Fruit fly (Drosophila melanogaster) whole organism, embryonic: ENCODE data around the gene CG11617.
A peak's percentile ranks its signal among the peaks of the same experiment; 100 is the strongest.

Experiments used
- Awh ChIP-seq: fragments of 200-800 bp; sonication (Bioruptor generic); IDR thresholded peaks from 2 replicates; pipeline ENCODE4, ENCODE4 v1.3.6; 2022; ENCODE audit warnings: missing biosample characterization, missing genetic modification characterization
- B-H1 ChIP-seq: fragments of 200-800 bp; sonication (Bioruptor generic); IDR thresholded peaks from 3 replicates; pipeline ENCODE4 v1.3.6; 2022; ENCODE audit warnings: missing biosample characterization, missing genetic modification characterization
- Blimp-1 ChIP-seq: fragments of 200-800 bp; sonication (Bioruptor generic); optimal IDR thresholded peaks from 3 replicates; lab custom pipeline; 2018; ENCODE audit warnings: missing biosample characterization, missing genetic modification characterization, mild to moderate bottlenecking, moderate library complexity, missing genetic modification reagents
- CG10321 ChIP-seq: fragments of 200-800 bp; sonication (Bioruptor generic); IDR thresholded peaks from 2 replicates; pipeline ENCODE4 v1.3.6; 2022; ENCODE audit warnings: missing biosample characterization, missing genetic modification characterization
- CG12219 ChIP-seq: fragments of 200-800 bp; sonication (Bioruptor generic); optimal IDR thresholded peaks from 3 replicates; lab custom pipeline; 2018; ENCODE audit warnings: missing biosample characterization, mild to moderate bottlenecking, missing genetic modification characterization
- CG1233 ChIP-seq: fragments of 200-800 bp; sonication (Bioruptor generic); optimal IDR thresholded peaks from 4 replicates; lab custom pipeline; 2018; ENCODE audit warnings: missing biosample characterization, mild to moderate bottlenecking, missing genetic modification characterization
- CG14014 ChIP-seq: fragments of 200-800 bp; sonication (Bioruptor generic); IDR thresholded peaks from 2 replicates; pipeline ENCODE4 v1.3.6; 2022; ENCODE audit warnings: missing biosample characterization, missing genetic modification characterization
- CG14860 ChIP-seq: fragments of 200-800 bp; sonication (Bioruptor generic); IDR thresholded peaks from 3 replicates; pipeline ENCODE4 v1.3.6; 2022; ENCODE audit warnings: missing biosample characterization, missing genetic modification characterization; ENCODE audit not compliant: partially characterized antibody
- CG15011 ChIP-seq: fragments of 200-800 bp; sonication (Bioruptor generic); optimal IDR thresholded peaks from 3 replicates; lab custom pipeline; 2018; ENCODE audit warnings: missing biosample characterization, mild to moderate bottlenecking, missing genetic modification characterization
- CG15073 ChIP-seq: fragments of 200-800 bp; sonication (Bioruptor generic); optimal IDR thresholded peaks from 2 replicates; lab custom pipeline; 2016; ENCODE audit warnings: missing biosample characterization, missing genetic modification characterization
- CG17186 ChIP-seq: fragments of 200-800 bp; sonication (Bioruptor generic); optimal IDR thresholded peaks from 3 replicates; lab custom pipeline; 2017; ENCODE audit warnings: missing biosample characterization, missing genetic modification reagents, missing genetic modification characterization
- CG18262 ChIP-seq: fragments of 200-800 bp; optimal IDR thresholded peaks from 3 replicates; lab custom pipeline; 2019; ENCODE audit warnings: missing biosample characterization, mild to moderate bottlenecking, missing genetic modification characterization, moderate library complexity
- CG18476 ChIP-seq: fragments of 200-800 bp; sonication (Bioruptor generic); optimal IDR thresholded peaks from 2 replicates; lab custom pipeline; 2016; ENCODE audit warnings: missing biosample characterization, mild to moderate bottlenecking, missing genetic modification characterization
- CG2678 ChIP-seq: fragments of 200-800 bp; sonication (Bioruptor generic); optimal IDR thresholded peaks from 3 replicates; lab custom pipeline; 2019; ENCODE audit warnings: missing biosample characterization, mild to moderate bottlenecking, missing genetic modification characterization, moderate library complexity
- CG32532 ChIP-seq: fragments of 200-800 bp; sonication (Bioruptor generic); IDR thresholded peaks from 2 replicates; pipeline ENCODE4 v1.3.6; 2022; ENCODE audit warnings: missing biosample characterization, missing genetic modification characterization
- CG32772 ChIP-seq: fragments of 200-800 bp; sonication (Bioruptor generic); IDR thresholded peaks from 2 replicates; pipeline ENCODE4 v1.3.6; 2022; ENCODE audit warnings: missing biosample characterization, missing genetic modification characterization
- CG4328 ChIP-seq: fragments of 200-800 bp; sonication (Bioruptor generic); optimal IDR thresholded peaks from 3 replicates; lab custom pipeline; 2017; ENCODE audit warnings: missing biosample characterization, missing genetic modification reagents, missing genetic modification characterization
- CG4360 ChIP-seq: fragments of 200-800 bp; sonication (Bioruptor generic); IDR thresholded peaks from 2 replicates; pipeline ENCODE4 v1.3.6; 2022; ENCODE audit warnings: missing biosample characterization, missing genetic modification characterization
- CG4820 ChIP-seq: fragments of 200-800 bp; sonication (Bioruptor generic); optimal IDR thresholded peaks from 3 replicates; lab custom pipeline; 2016; ENCODE audit warnings: missing biosample characterization, missing genetic modification characterization
- CG6272 ChIP-seq: fragments of 200-800 bp; sonication (Bioruptor generic); IDR thresholded peaks from 2 replicates; pipeline ENCODE4 v1.3.6; 2022; ENCODE audit warnings: missing biosample characterization, missing genetic modification characterization
- CG6654 ChIP-seq: fragments of 200-800 bp; sonication (Bioruptor generic); optimal IDR thresholded peaks from 2 replicates; lab custom pipeline; 2017; ENCODE audit warnings: missing biosample characterization, mild to moderate bottlenecking, missing genetic modification characterization
- CG7271 ChIP-seq: fragments of 200-800 bp; sonication (Bioruptor generic); optimal IDR thresholded peaks from 2 replicates; lab custom pipeline; 2018; ENCODE audit warnings: missing biosample characterization, mild to moderate bottlenecking, missing genetic modification characterization, moderate library complexity
- CG7928 ChIP-seq: fragments of 200-800 bp; sonication (Bioruptor generic); optimal IDR thresholded peaks from 2 replicates; lab custom pipeline; 2017; ENCODE audit warnings: missing biosample characterization, mild to moderate bottlenecking, missing genetic modification characterization
- D ChIP-seq, 2 experiments: fragments of 200-800 bp in 1 of 2; fragments of >200 bp in 1 of 2; sonication (Bioruptor generic) in 1 of 2; optimal IDR thresholded peaks; 2 replicates in 1 of 2; 3 replicates in 1 of 2; lab custom pipeline; 2017; ENCODE audit warnings: mild to moderate bottlenecking in 1 of 2, missing biosample characterization in 1 of 2, missing genetic modification characterization in 1 of 2, missing genetic modification reagents in 1 of 2
- Dfd ChIP-seq, 2 experiments: fragments of >200 bp; optimal IDR thresholded peaks; 2 replicates each; lab custom pipeline; 2017; ENCODE audit warnings: missing biosample characterization in 2 of 2, missing genetic modification characterization in 2 of 2
- Dref ChIP-seq: fragments of 200-800 bp; sonication (Bioruptor generic); IDR thresholded peaks from 2 replicates; pipeline ENCODE4 v1.3.6; 2022; ENCODE audit warnings: missing biosample characterization, missing genetic modification characterization
- Hmr ChIP-seq: fragments of 200-800 bp; sonication (Bioruptor generic); optimal IDR thresholded peaks from 3 replicates; lab custom pipeline; 2017; ENCODE audit warnings: mild to moderate bottlenecking, missing biosample characterization, missing genetic modification reagents, missing genetic modification characterization
- Hr39 ChIP-seq: fragments of >200 bp; optimal IDR thresholded peaks from 2 replicates; lab custom pipeline; 2017
- Mad ChIP-seq: fragments of 200-800 bp; sonication (Bioruptor generic); optimal IDR thresholded peaks from 2 replicates; lab custom pipeline; 2016; ENCODE audit warnings: missing biosample characterization, missing genetic modification characterization
- Mrtf ChIP-seq: fragments of 200-800 bp; sonication (Bioruptor generic); IDR thresholded peaks from 3 replicates; pipeline ENCODE4 v1.3.6; 2022; ENCODE audit warnings: missing biosample characterization, missing genetic modification characterization
- Myb ChIP-seq: fragments of 200-800 bp; sonication (Bioruptor generic); optimal IDR thresholded peaks from 2 replicates; lab custom pipeline; 2016; ENCODE audit warnings: missing biosample characterization, missing genetic modification characterization
- NC2β ChIP-seq: fragments of 200-800 bp; sonication (Bioruptor generic); optimal IDR thresholded peaks from 2 replicates; lab custom pipeline; 2016; ENCODE audit warnings: missing biosample characterization, missing genetic modification characterization
- Scr ChIP-seq: fragments of 200-800 bp; sonication (Bioruptor generic); IDR thresholded peaks from 2 replicates; pipeline ENCODE4 v1.3.6; 2022; ENCODE audit warnings: missing biosample characterization, missing genetic modification characterization; ENCODE audit not compliant: partially characterized antibody
- Spps ChIP-seq: fragments of 200-800 bp; sonication (Bioruptor generic); optimal IDR thresholded peaks from 2 replicates; lab custom pipeline; 2018; ENCODE audit warnings: missing biosample characterization, mild to moderate bottlenecking, missing genetic modification characterization
- ara ChIP-seq: fragments of 200-800 bp; sonication (Bioruptor generic); IDR thresholded peaks from 2 replicates; pipeline ENCODE4 v1.3.6; 2022; ENCODE audit warnings: missing biosample characterization, missing genetic modification characterization
- ase ChIP-seq: fragments of 200-800 bp; sonication (Bioruptor generic); IDR thresholded peaks from 3 replicates; pipeline ENCODE4 v1.3.6; 2022; ENCODE audit warnings: missing biosample characterization, missing genetic modification characterization
- bab2 ChIP-seq: fragments of 200-800 bp; sonication (Bioruptor generic); optimal IDR thresholded peaks from 2 replicates; lab custom pipeline; 2016; ENCODE audit warnings: missing biosample characterization, missing genetic modification characterization
- br ChIP-seq: fragments of >200 bp; optimal IDR thresholded peaks from 2 replicates; lab custom pipeline; 2017
- fd3F ChIP-seq: fragments of 200-800 bp; sonication (Bioruptor generic); optimal IDR thresholded peaks from 2 replicates; lab custom pipeline; 2018; ENCODE audit warnings: missing biosample characterization, mild to moderate bottlenecking, missing genetic modification characterization, moderate library complexity
- gce ChIP-seq: fragments of 200-800 bp; sonication (Bioruptor generic); IDR thresholded peaks from 3 replicates; pipeline ENCODE4 v1.3.6; 2022; ENCODE audit warnings: missing biosample characterization, missing genetic modification characterization
- gfzf ChIP-seq: fragments of 200-800 bp; sonication (Bioruptor generic); optimal IDR thresholded peaks from 2 replicates; lab custom pipeline; 2016; ENCODE audit warnings: missing biosample characterization, mild to moderate bottlenecking, missing genetic modification characterization, moderate library complexity
- gsb-n ChIP-seq: fragments of 200-800 bp; sonication (Bioruptor generic); optimal IDR thresholded peaks from 3 replicates; lab custom pipeline; 2018; ENCODE audit warnings: missing biosample characterization, mild to moderate bottlenecking, missing genetic modification characterization
- kni ChIP-seq: fragments of 200-800 bp; sonication (Bioruptor generic); optimal IDR thresholded peaks from 3 replicates; lab custom pipeline; 2017; ENCODE audit warnings: mild to moderate bottlenecking, missing biosample characterization, missing genetic modification reagents, missing genetic modification characterization
- nmo ChIP-seq: fragments of 200-800 bp; sonication (Bioruptor generic); optimal IDR thresholded peaks from 2 replicates; lab custom pipeline; 2018; ENCODE audit warnings: missing biosample characterization, mild to moderate bottlenecking, missing genetic modification characterization, moderate library complexity
- odd ChIP-seq: fragments of 200-800 bp; sonication (Bioruptor generic); optimal IDR thresholded peaks from 2 replicates; lab custom pipeline; 2017; ENCODE audit warnings: missing biosample characterization, mild to moderate bottlenecking, missing genetic modification characterization
- otp ChIP-seq: fragments of 200-800 bp; sonication (Bioruptor generic); IDR thresholded peaks from 3 replicates; pipeline ENCODE4, ENCODE4 v1.3.6; 2022; ENCODE audit warnings: missing biosample characterization, missing genetic modification characterization
- rib ChIP-seq: fragments of 200-800 bp; sonication (Bioruptor generic); IDR thresholded peaks from 2 replicates; pipeline ENCODE4 v1.3.6; 2022; ENCODE audit warnings: missing biosample characterization, missing genetic modification characterization
- row ChIP-seq: fragments of 200-800 bp; sonication (Bioruptor generic); IDR thresholded peaks from 3 replicates; pipeline ENCODE4 v1.3.6; 2022; ENCODE audit warnings: missing biosample characterization, missing genetic modification characterization
- salm ChIP-seq: fragments of 200-800 bp; sonication (Bioruptor generic); optimal IDR thresholded peaks from 2 replicates; lab custom pipeline; 2018; ENCODE audit warnings: missing biosample characterization, mild to moderate bottlenecking, missing genetic modification characterization
- seq ChIP-seq: fragments of 200-800 bp; sonication (Bioruptor generic); IDR thresholded peaks from 2 replicates; pipeline ENCODE4 v1.3.6; 2022; ENCODE audit warnings: missing biosample characterization, missing genetic modification characterization
- slp2 ChIP-seq: fragments of 200-800 bp; sonication (Bioruptor generic); optimal IDR thresholded peaks from 2 replicates; lab custom pipeline; 2016; ENCODE audit warnings: missing biosample characterization, missing genetic modification characterization
- unc-4 ChIP-seq: fragments of 200-800 bp; sonication (Bioruptor generic); IDR thresholded peaks from 2 replicates; pipeline ENCODE4 v1.3.6; 2022; ENCODE audit warnings: missing biosample characterization, missing genetic modification characterization; ENCODE audit not compliant: partially characterized antibody

Gene CG11617

dm6 chr2L:223351-223750 is 16.3 kb upstream of the CG11617 start (continued):
- TF ChIP-seq kni (no peak), gfzf (GFP tag; lab: Kevin White, UChicago) (no peak), gsb-n (tag; lab: Kevin White, UChicago) (peak; percentile 89), CG18262 (tag; lab: Kevin White, UChicago) (peak; percentile 89), odd (GFP tag; lab: Kevin White, UChicago) (peak; percentile 74), CG2678 (tag; lab: Kevin White, UChicago) (peak; percentile 78), row (GFP tag; lab: Robert Waterston, UW) (peak; percentile 87), CG17186 (GFP tag; lab: Kevin White, UChicago) (no peak), Mrtf (GFP tag; lab: Robert Waterston, UW) (peak; percentile 82), CG15073 (GFP tag; lab: Kevin White, UChicago) (peak; percentile 70), CG32772 (GFP tag; lab: Robert Waterston, UW) (peak; percentile 89), Dref (no peak), fd3F (GFP tag; lab: Kevin White, UChicago) (peak; percentile 21), Hmr (GFP tag; lab: Kevin White, UChicago) (peak; percentile 72), CG7928 (no peak), B-H1 (GFP tag; lab: Robert Waterston, UW) (peak; percentile 87), CG18476 (GFP tag; lab: Kevin White, UChicago) (peak; percentile 85), br (lab: Kevin White, UChicago) (no peak), otp (GFP tag; lab: Robert Waterston, UW) (peak; percentile 95), CG7271 (peak; percentile 74), CG14014 (GFP tag; lab: Robert Waterston, UW) (peak; percentile 77; the same call in 1 of the 2 replicates), rib (GFP tag; lab: Robert Waterston, UW) (peak; percentile 25; the same call in 1 of the 2 replicates), Awh (GFP tag; lab: Robert Waterston, UW) (peak; percentile 94), ase (GFP tag; lab: Robert Waterston, UW) (peak; percentile 92), CG6272 (peak; percentile 65), gce (GFP tag; lab: Robert Waterston, UW) (peak; percentile 88), Dfd (GFP tag; optimal IDR thresholded peaks at IDR 0.05; lab: Kevin White, UChicago) (no peak), bab2 (GFP tag; lab: Kevin White, UChicago) (peak; percentile 84), CG4820 (GFP tag; lab: Kevin White, UChicago) (peak; percentile 90), CG32532 (peak; percentile 75), Blimp-1 (GFP tag; lab: Kevin White, UChicago) (peak; percentile 82), unc-4 (GFP tag; lab: Robert Waterston, UW) (no peak), CG10321 (GFP tag; lab: Robert Waterston, UW) (peak; percentile 64), Mad (GFP tag; lab: Kevin White, UChicago) (peak; percentile 76), Spps (tag; lab: Kevin White, UChicago) (peak; percentile 86), Myb (GFP tag; lab: Kevin White, UChicago) (peak; percentile 65), CG12219 (peak; percentile 81), Hr39 (lab: Kevin White, UChicago) (no peak), Scr (GFP tag; lab: Robert Waterston, UW) (no peak), NC2β (GFP tag; lab: Kevin White, UChicago) (peak; percentile 88), ara (GFP tag; lab: Robert Waterston, UW) (peak; percentile 94), nmo (GFP tag; lab: Kevin White, UChicago) (peak; percentile 88), CG4328 (GFP tag; lab: Kevin White, UChicago) (no peak), salm (tag; lab: Kevin White, UChicago) (peak; percentile 81), CG15011 (GFP tag; lab: Kevin White, UChicago) (peak; percentile 37), D (optimal IDR thresholded peaks at IDR 0.05; lab: Kevin White, UChicago) (no peak), D (GFP tag; optimal IDR thresholded peaks at IDR 0.05; lab: Kevin White, UChicago) (peak; percentile 85), CG6654 (GFP tag; lab: Kevin White, UChicago) (peak; percentile 54), CG1233 (GFP tag; lab: Kevin White, UChicago) (peak; percentile 72), CG4360 (GFP tag; lab: Robert Waterston, UW) (peak; percentile 81), CG14860 (GFP tag; lab: Robert Waterston, UW) (no peak), seq (GFP tag; lab: Robert Waterston, UW) (peak; percentile 86), slp2 (GFP tag; lab: Kevin White, UChicago) (peak; percentile 75)
